Worm (Caenorhabditis elegans) whole organism, late embryonic: ENCODE results near the gene F08F8.7.

Source experiments
- K02D7.2 ChIP-seq: sonication (generic microtip); optimal IDR thresholded peaks from 2 replicates; lab custom pipeline; 2017; ENCODE audit warnings: mild to moderate bottlenecking, missing genetic modification characterization, missing compliant biosample characterization
- K09A11.1 ChIP-seq: sonication (generic microtip); optimal IDR thresholded peaks from 2 replicates; lab custom pipeline; 2017; ENCODE audit warnings: antibody characterized with exemption, mild to moderate bottlenecking, missing genetic modification characterization, missing compliant biosample characterization; ENCODE audit not compliant: insufficient read depth
- T23F11.4 ChIP-seq: fragments of 200-800 bp; sonication (Bioruptor generic); optimal IDR thresholded peaks from 2 replicates; lab custom pipeline; 2018; ENCODE audit warnings: mild to moderate bottlenecking, missing genetic modification characterization, missing compliant biosample characterization
- Y22D7AL.16 ChIP-seq: sonication (generic microtip); optimal IDR thresholded peaks from 2 replicates; lab custom pipeline; 2016; ENCODE audit warnings: missing genetic modification characterization, missing compliant biosample characterization
- ahr-1 ChIP-seq: sonication (generic microtip); optimal IDR thresholded peaks from 2 replicates; lab custom pipeline; 2016; ENCODE audit warnings: missing genetic modification characterization, missing compliant biosample characterization
- ama-1 ChIP-seq: fragments of 150-350 bp; optimal IDR thresholded peaks from 2 replicates; lab custom pipeline; 2014
- ceh-14 ChIP-seq: sonication (generic microtip); optimal IDR thresholded peaks from 2 replicates; lab custom pipeline; 2016; ENCODE audit warnings: missing genotype, missing genetic modification characterization, missing compliant biosample characterization
- ceh-19 ChIP-seq: fragments of 200-800 bp; sonication (Bioruptor generic); optimal IDR thresholded peaks from 2 replicates; lab custom pipeline; 2018; ENCODE audit warnings: mild to moderate bottlenecking, missing genetic modification characterization, missing compliant biosample characterization
- ceh-2 ChIP-seq: sonication (generic microtip); optimal IDR thresholded peaks from 2 replicates; lab custom pipeline; 2016; ENCODE audit warnings: missing genotype, missing genetic modification characterization, missing compliant biosample characterization
- ceh-22 ChIP-seq: sonication (generic microtip); optimal IDR thresholded peaks from 2 replicates; lab custom pipeline; 2017; ENCODE audit warnings: missing biosample characterization, missing genetic modification characterization
- ceh-31 ChIP-seq: sonication (generic microtip); optimal IDR thresholded peaks from 2 replicates; lab custom pipeline; 2016; ENCODE audit warnings: missing genetic modification characterization, missing compliant biosample characterization
- ceh-6 ChIP-seq: fragments of 200-800 bp; sonication (Bioruptor generic); optimal IDR thresholded peaks from 2 replicates; lab custom pipeline; 2018; ENCODE audit warnings: mild to moderate bottlenecking, missing genetic modification characterization, missing compliant biosample characterization
- ceh-9 ChIP-seq: sonication (generic microtip); optimal IDR thresholded peaks from 2 replicates; lab custom pipeline; 2016; ENCODE audit warnings: mild to moderate bottlenecking, missing genetic modification characterization, inconsistent platforms, missing compliant biosample characterization
- ets-4 ChIP-seq: sonication (generic microtip); optimal IDR thresholded peaks from 2 replicates; lab custom pipeline; 2016; ENCODE audit warnings: missing genetic modification characterization, missing compliant biosample characterization
- eyg-1 ChIP-seq: sonication (generic microtip); optimal IDR thresholded peaks from 2 replicates; lab custom pipeline; 2016; ENCODE audit warnings: missing genotype, missing genetic modification characterization, missing compliant biosample characterization
- fax-1 ChIP-seq: sonication (generic microtip); optimal IDR thresholded peaks from 2 replicates; lab custom pipeline; 2016; ENCODE audit warnings: missing genotype, missing genetic modification characterization, missing compliant biosample characterization
- fkh-10 ChIP-seq: fragments of 150-350 bp; optimal IDR thresholded peaks from 2 replicates; lab custom pipeline; 2014; ENCODE audit warnings: missing biosample characterization, missing genetic modification reagents, missing genetic modification characterization
- gmeb-2 ChIP-seq: sonication (generic microtip); optimal IDR thresholded peaks from 2 replicates; lab custom pipeline; 2016; ENCODE audit warnings: missing genetic modification characterization, inconsistent platforms, missing compliant biosample characterization
- hlh-13 ChIP-seq: fragments of 200-800 bp; sonication (Bioruptor generic); optimal IDR thresholded peaks from 2 replicates; lab custom pipeline; 2018; ENCODE audit warnings: mild to moderate bottlenecking, missing genetic modification characterization, missing compliant biosample characterization
- hlh-6 ChIP-seq: sonication (generic microtip); optimal IDR thresholded peaks from 2 replicates; lab custom pipeline; 2016; ENCODE audit warnings: missing genotype, missing genetic modification characterization, missing compliant biosample characterization
- hlh-8 ChIP-seq: sonication (generic microtip); optimal IDR thresholded peaks from 2 replicates; lab custom pipeline; 2016; ENCODE audit warnings: missing genotype, missing genetic modification characterization, missing compliant biosample characterization
- lim-6 ChIP-seq: sonication (generic microtip); optimal IDR thresholded peaks from 2 replicates; lab custom pipeline; 2016; ENCODE audit warnings: missing genetic modification characterization, missing compliant biosample characterization
- lin-11 ChIP-seq: fragments of 200-800 bp; sonication (Bioruptor generic); optimal IDR thresholded peaks from 2 replicates; lab custom pipeline; 2018; ENCODE audit warnings: mild to moderate bottlenecking, missing genetic modification characterization, missing compliant biosample characterization
- madf-2 ChIP-seq: sonication (generic microtip); optimal IDR thresholded peaks from 2 replicates; lab custom pipeline; 2017; ENCODE audit warnings: missing genetic modification characterization, missing compliant biosample characterization
- nfya-1 ChIP-seq: sonication (generic microtip); optimal IDR thresholded peaks from 2 replicates; lab custom pipeline; 2017; ENCODE audit warnings: missing genetic modification characterization, mild to moderate bottlenecking, missing compliant biosample characterization, antibody characterized with exemption, moderate library complexity
- nhr-11 ChIP-seq: fragments of 150-350 bp; optimal IDR thresholded peaks from 2 replicates; lab custom pipeline; 2014; ENCODE audit warnings: missing biosample characterization, missing genetic modification characterization
- nhr-232 ChIP-seq: sonication (generic microtip); optimal IDR thresholded peaks from 2 replicates; lab custom pipeline; 2016; ENCODE audit warnings: missing genetic modification characterization, missing compliant biosample characterization
- pax-1 ChIP-seq: fragments of 150-350 bp; optimal IDR thresholded peaks from 2 replicates; lab custom pipeline; 2014; ENCODE audit warnings: missing biosample characterization, missing genetic modification characterization
- pha-4 ChIP-seq: fragments of 150-350 bp; optimal IDR thresholded peaks from 2 replicates; lab custom pipeline; 2018; ENCODE audit warnings: missing biosample characterization, missing genetic modification reagents, missing genetic modification characterization
- sox-2 ChIP-seq: fragments of 200-800 bp; sonication (Bioruptor generic); IDR thresholded peaks from 2 replicates; pipeline ENCODE4 v1.3.6; 2022; ENCODE audit warnings: missing genetic modification reagents, missing genetic modification characterization, missing compliant biosample characterization
- tbx-7 ChIP-seq: sonication (generic microtip); optimal IDR thresholded peaks from 2 replicates; lab custom pipeline; 2016; ENCODE audit warnings: missing genotype, missing genetic modification characterization, missing compliant biosample characterization
- ttx-3 ChIP-seq: sonication (generic microtip); optimal IDR thresholded peaks from 2 replicates; lab custom pipeline; 2016; ENCODE audit warnings: missing genetic modification reagents, missing genetic modification characterization, missing compliant biosample characterization
- unc-3 ChIP-seq, 2 experiments: fragments of 200-800 bp in 1 of 2; sonication (Bioruptor generic) in 1 of 2; sonication (generic microtip) in 1 of 2; conservative IDR thresholded peaks in 1 of 2; optimal IDR thresholded peaks in 1 of 2; 2 replicates each; pipeline versions ENCODE4 v1.3.6 to Lab custom; 2016 to 2022; ENCODE audit warnings: missing compliant biosample characterization in 2 of 2, missing genetic modification characterization in 2 of 2, missing genetic modification reagents in 1 of 2
- unc-86 ChIP-seq: sonication (generic microtip); optimal IDR thresholded peaks from 2 replicates; lab custom pipeline; 2016; ENCODE audit warnings: missing genetic modification characterization, missing compliant biosample characterization
- ztf-16 ChIP-seq: sonication (generic microtip); optimal IDR thresholded peaks from 2 replicates; lab custom pipeline; 2017; ENCODE audit warnings: missing genetic modification characterization, missing compliant biosample characterization

F08F8.7 gene

ce11 chrIII:7304961-7305648 is 41.8 kb downstream of the F08F8.7 start:
- TF ChIP-seq tbx-7 (no peak), sox-2 (GFP tag; lab: Robert Waterston, UW) (no peak), ceh-31 (no peak), nfya-1 (tag; lab: Kevin White, UChicago) (no peak), K02D7.2 (tag; lab: Kevin White, UChicago) (no peak), lin-11 (tag; lab: Kevin White, UChicago) (no peak), pha-4 (tag; lab: Kevin White, UChicago) (no peak), lim-6 (tag; lab: Kevin White, UChicago) (no peak), hlh-6 (no peak), ceh-6 (GFP tag; lab: Kevin White, UChicago) (no peak), fkh-10 (GFP tag; lab: Kevin White, UChicago) (no peak), K09A11.1 (tag; lab: Kevin White, UChicago) (no peak), ceh-9 (tag; lab: Kevin White, UChicago) (no peak), nhr-232 (tag; lab: Kevin White, UChicago) (no peak)

DNA sequence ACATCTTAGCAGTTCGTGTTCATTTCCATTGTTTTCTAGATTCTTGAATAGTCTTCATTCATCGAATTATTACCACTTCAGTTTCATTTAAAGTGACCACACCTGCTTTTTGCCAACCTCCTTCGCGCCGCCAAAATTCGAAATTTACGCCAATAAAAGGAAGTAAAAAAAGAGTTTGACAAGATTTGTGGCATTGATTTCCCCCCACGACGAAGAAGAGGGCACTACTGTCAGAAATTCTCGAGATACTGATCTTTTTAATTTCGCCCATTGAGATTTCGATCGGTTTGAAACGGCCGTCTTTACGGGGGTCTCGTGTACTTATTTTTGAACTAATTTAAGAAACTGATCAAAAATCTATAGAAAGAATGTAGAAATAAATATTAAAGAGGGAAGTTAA is 45.3 kb downstream of the F08F8.7 start:
- no peak for TF ChIP-seq ama-1 (lab: Kevin White, UChicago)
- no peak for TF ChIP-seq ceh-14 (tag; lab: Kevin White, UChicago)
- TF ChIP-seq nhr-11 (tag; lab: Kevin White, UChicago), result no peak
- TF ChIP-seq unc-86, result no peak

ce11 chrIII:7300763-7301162 is 46.2 kb downstream of the F08F8.7 start:
- TF ChIP-seq nhr-11 (tag; lab: Kevin White, UChicago) (no peak), pax-1 (tag; lab: Kevin White, UChicago) (no peak), tbx-7 (no peak), madf-2 (tag; lab: Kevin White, UChicago) (no peak), ahr-1 (tag; lab: Kevin White, UChicago) (no peak), Y22D7AL.16 (no peak)
- TF ChIP-seq, all 69 proteins: peak for 0

- TF ChIP-seq T23F11.4 (GFP tag; lab: Kevin White, UChicago) (no peak), ceh-22 (tag; lab: Kevin White, UChicago) (no peak), nhr-11 (tag; lab: Kevin White, UChicago) (no peak), hlh-8 (no peak), unc-3 (GFP tag; conservative IDR thresholded peaks at IDR 0.05; lab: Robert Waterston, UW) (no peak), unc-3 (tag; optimal IDR thresholded peaks at IDR 0.05; lab: Kevin White, UChicago) (no peak), gmeb-2 (tag; lab: Kevin White, UChicago) (no peak), K02D7.2 (tag; lab: Kevin White, UChicago) (no peak), ets-4 (tag; lab: Kevin White, UChicago) (no peak), ceh-9 (tag; lab: Kevin White, UChicago) (no peak), ceh-6 (GFP tag; lab: Kevin White, UChicago) (no peak), fax-1 (tag; lab: Kevin White, UChicago) (no peak), eyg-1 (tag; lab: Kevin White, UChicago) (no peak), ztf-16 (no peak), ttx-3 (tag; lab: Kevin White, UChicago) (no peak), Y22D7AL.16 (no peak), ceh-2 (no peak), ceh-19 (GFP tag; lab: Kevin White, UChicago) (no peak), hlh-13 (GFP tag; lab: Kevin White, UChicago) (no peak)
- TF ChIP-seq, all 69 proteins: peak for 0
These were observed 46.8 kb downstream of the F08F8.7 start for ce11 chrIII:7300169-7300568.
